Worm (Caenorhabditis elegans) whole organism, late embryonic: ENCODE results near the gene cng-2.

Experiments used
- elt-2 ChIP-seq: sonication (generic microtip); optimal IDR thresholded peaks from 2 replicates; lab custom pipeline; 2016; ENCODE audit warnings: missing genetic modification reagents, missing genetic modification characterization, missing compliant biosample characterization
- pqm-1 ChIP-seq: sonication (generic microtip); optimal IDR thresholded peaks from 2 replicates; lab custom pipeline; 2016; ENCODE audit warnings: missing genetic modification characterization, missing compliant biosample characterization
- syd-9 ChIP-seq: sonication (generic microtip); optimal IDR thresholded peaks from 2 replicates; lab custom pipeline; 2016; ENCODE audit warnings: mild to moderate bottlenecking, missing genetic modification characterization, moderate library complexity, missing compliant biosample characterization

- TF ChIP-seq elt-2 (tag; lab: Kevin White, UChicago) (no peak), pqm-1 (no peak), syd-9 (tag; lab: Kevin White, UChicago) (no peak)
These were observed 43.3 kb downstream of the cng-2 start for ce11 chrIV:2080340-2080739.
